Fruit fly (Drosophila melanogaster) whole organism, embryonic: ENCODE data around the gene Fibp.
A peak's percentile ranks its signal among the peaks of the same experiment; 100 is the strongest.

Source experiments
- Bdp1 ChIP-seq: fragments of 200-800 bp; sonication (Bioruptor generic); optimal IDR thresholded peaks from 3 replicates; lab custom pipeline; 2016; ENCODE audit warnings: missing biosample characterization, missing genetic modification characterization
- CG10321 ChIP-seq: fragments of 200-800 bp; sonication (Bioruptor generic); IDR thresholded peaks from 2 replicates; pipeline ENCODE4 v1.3.6; 2022; ENCODE audit warnings: missing biosample characterization, missing genetic modification characterization
- CG10565 ChIP-seq: fragments of 200-800 bp; sonication (Bioruptor generic); optimal IDR thresholded peaks from 3 replicates; lab custom pipeline; 2016; ENCODE audit warnings: missing biosample characterization, mild to moderate bottlenecking, missing genetic modification characterization
- CG10979 ChIP-seq: fragments of 200-800 bp; sonication (Bioruptor generic); optimal IDR thresholded peaks from 2 replicates; lab custom pipeline; 2018; ENCODE audit warnings: missing biosample characterization, mild to moderate bottlenecking, missing genetic modification characterization, moderate library complexity
- CG12104 ChIP-seq: fragments of 200-800 bp; sonication (Bioruptor generic); optimal IDR thresholded peaks from 3 replicates; lab custom pipeline; 2016; ENCODE audit warnings: missing biosample characterization, missing genetic modification characterization
- CG13287 ChIP-seq: fragments of 200-800 bp; sonication (Bioruptor generic); IDR thresholded peaks from 2 replicates; pipeline ENCODE4 v1.3.6; 2022; ENCODE audit warnings: missing biosample characterization, missing genetic modification characterization; ENCODE audit not compliant: partially characterized antibody
- CG13894 ChIP-seq: fragments of 200-800 bp; sonication (Bioruptor generic); optimal IDR thresholded peaks from 3 replicates; lab custom pipeline; 2018; ENCODE audit warnings: missing biosample characterization, mild to moderate bottlenecking, missing genetic modification characterization, moderate library complexity
- CG14965 ChIP-seq: fragments of 200-800 bp; sonication (Bioruptor generic); optimal IDR thresholded peaks from 2 replicates; lab custom pipeline; 2016; ENCODE audit warnings: missing biosample characterization, missing genetic modification characterization, borderline replicate concordance
- CG1792 ChIP-seq: fragments of 200-800 bp; sonication (Bioruptor generic); optimal IDR thresholded peaks from 2 replicates; lab custom pipeline; 2016; ENCODE audit warnings: missing biosample characterization, missing genetic modification characterization
- CG2116 ChIP-seq: fragments of 200-800 bp; sonication (Bioruptor generic); optimal IDR thresholded peaks from 3 replicates; lab custom pipeline; 2018; ENCODE audit warnings: missing biosample characterization, mild to moderate bottlenecking, missing genetic modification characterization
- CG2129 ChIP-seq: fragments of 200-800 bp; sonication (Bioruptor generic); IDR thresholded peaks from 2 replicates; pipeline ENCODE4 v1.3.6; 2022; ENCODE audit warnings: missing biosample characterization, missing genetic modification characterization; ENCODE audit not compliant: partially characterized antibody
- CG30431 ChIP-seq: fragments of 200-800 bp; sonication (Bioruptor generic); optimal IDR thresholded peaks from 2 replicates; lab custom pipeline; 2017; ENCODE audit warnings: missing biosample characterization, missing genetic modification characterization
- CG3281 ChIP-seq: fragments of 200-800 bp; sonication (Bioruptor generic); optimal IDR thresholded peaks from 3 replicates; lab custom pipeline; 2017; ENCODE audit warnings: missing biosample characterization, mild to moderate bottlenecking, missing genetic modification characterization
- CG3847 ChIP-seq: fragments of 200-800 bp; sonication (Bioruptor generic); IDR thresholded peaks from 2 replicates; pipeline ENCODE4 v1.3.6; 2022; ENCODE audit warnings: missing biosample characterization, missing genetic modification characterization
- CG42726 ChIP-seq: fragments of 200-800 bp; sonication (Bioruptor generic); IDR thresholded peaks from 2 replicates; pipeline ENCODE4 v1.3.6; 2022; ENCODE audit warnings: missing biosample characterization, missing genetic modification characterization; ENCODE audit not compliant: partially characterized antibody
- CG5180 ChIP-seq: fragments of 200-800 bp; sonication (Bioruptor generic); optimal IDR thresholded peaks from 3 replicates; lab custom pipeline; 2017; ENCODE audit warnings: missing biosample characterization, missing genetic modification characterization, mild to moderate bottlenecking, moderate library complexity, missing genetic modification reagents
- CG6791 ChIP-seq: fragments of 200-800 bp; sonication (Bioruptor generic); IDR thresholded peaks from 3 replicates; pipeline ENCODE4 v1.3.6; 2022; ENCODE audit warnings: missing biosample characterization, missing genetic modification characterization; ENCODE audit not compliant: partially characterized antibody
- CG7963 ChIP-seq: fragments of 200-800 bp; sonication (Bioruptor generic); IDR thresholded peaks from 3 replicates; pipeline ENCODE4 v1.3.6; 2022; ENCODE audit warnings: missing biosample characterization, missing genetic modification characterization; ENCODE audit not compliant: partially characterized antibody
- CG7987 ChIP-seq: fragments of 200-800 bp; sonication (Bioruptor generic); optimal IDR thresholded peaks from 2 replicates; lab custom pipeline; 2018; ENCODE audit warnings: missing biosample characterization, mild to moderate bottlenecking, missing genetic modification characterization, moderate library complexity
- CG9876 ChIP-seq: fragments of 200-800 bp; sonication (Bioruptor generic); optimal IDR thresholded peaks from 2 replicates; lab custom pipeline; 2016; ENCODE audit warnings: missing biosample characterization, missing genetic modification characterization
- CHES-1-like ChIP-seq: fragments of 200-800 bp; sonication (Bioruptor generic); optimal IDR thresholded peaks from 2 replicates; lab custom pipeline; 2016; ENCODE audit warnings: missing biosample characterization, missing genetic modification characterization
- Dp ChIP-seq: fragments of 200-800 bp; sonication (Bioruptor generic); optimal IDR thresholded peaks from 2 replicates; lab custom pipeline; 2018; ENCODE audit warnings: missing biosample characterization, mild to moderate bottlenecking, missing genetic modification characterization, moderate library complexity
- Gsc ChIP-seq: fragments of 200-800 bp; sonication (Bioruptor generic); IDR thresholded peaks from 2 replicates; pipeline ENCODE4 v1.3.6; 2022; ENCODE audit warnings: missing biosample characterization, missing genetic modification characterization
- HmgD ChIP-seq: fragments of 200-800 bp; sonication (Bioruptor generic); optimal IDR thresholded peaks from 3 replicates; lab custom pipeline; 2016; ENCODE audit warnings: missing biosample characterization, missing genetic modification characterization
- HmgZ ChIP-seq: fragments of 200-800 bp; sonication (Bioruptor generic); optimal IDR thresholded peaks from 2 replicates; lab custom pipeline; 2018; ENCODE audit warnings: missing biosample characterization, mild to moderate bottlenecking, missing genetic modification characterization
- Lpt ChIP-seq: fragments of >200 bp; optimal IDR thresholded peaks from 2 replicates; lab custom pipeline; 2018; ENCODE audit warnings: missing biosample characterization, missing genetic modification characterization
- amos ChIP-seq: fragments of 200-800 bp; sonication (Bioruptor generic); IDR thresholded peaks from 2 replicates; pipeline ENCODE4 v1.3.6; 2022; ENCODE audit warnings: missing biosample characterization, missing genetic modification characterization; ENCODE audit not compliant: partially characterized antibody
- az2 ChIP-seq: fragments of 200-800 bp; sonication (Bioruptor generic); optimal IDR thresholded peaks from 3 replicates; lab custom pipeline; 2016; ENCODE audit warnings: missing biosample characterization, missing genetic modification characterization
- croc ChIP-seq: fragments of 200-800 bp; sonication (Bioruptor generic); conservative IDR thresholded peaks from 3 replicates; pipeline ENCODE4 v1.3.6; 2022; ENCODE audit warnings: missing biosample characterization, missing genetic modification characterization
- dati ChIP-seq: fragments of 200-800 bp; sonication (Bioruptor generic); IDR thresholded peaks from 2 replicates; pipeline ENCODE4 v1.3.6; 2022; ENCODE audit warnings: missing biosample characterization, missing genetic modification characterization
- dpn ChIP-seq, 2 experiments: fragments of 200-800 bp; sonication (Bioruptor generic); optimal IDR thresholded peaks; 3 replicates each; lab custom pipeline; 2016; ENCODE audit warnings: missing biosample characterization in 2 of 2, missing genetic modification characterization in 2 of 2
- fd64A ChIP-seq: fragments of 200-800 bp; sonication (Bioruptor generic); optimal IDR thresholded peaks from 3 replicates; lab custom pipeline; 2018; ENCODE audit warnings: missing biosample characterization, mild to moderate bottlenecking, missing genetic modification characterization
- ftz-f1 ChIP-seq: fragments of 200-800 bp; sonication (Bioruptor generic); optimal IDR thresholded peaks from 2 replicates; lab custom pipeline; 2016; ENCODE audit warnings: missing biosample characterization, missing genetic modification characterization
- fu2 ChIP-seq: fragments of 200-800 bp; sonication (Bioruptor generic); optimal IDR thresholded peaks from 2 replicates; lab custom pipeline; 2016; ENCODE audit warnings: missing biosample characterization, missing genetic modification characterization
- gfzf ChIP-seq: fragments of 200-800 bp; sonication (Bioruptor generic); optimal IDR thresholded peaks from 2 replicates; lab custom pipeline; 2016; ENCODE audit warnings: missing biosample characterization, mild to moderate bottlenecking, missing genetic modification characterization, moderate library complexity
- insv ChIP-seq, 2 experiments: fragments of 200-800 bp; sonication (Bioruptor generic); optimal IDR thresholded peaks; 3 replicates each; lab custom pipeline; 2016 to 2018; ENCODE audit warnings: missing biosample characterization in 2 of 2, missing genetic modification characterization in 2 of 2
- kah ChIP-seq: fragments of 200-800 bp; sonication (Bioruptor generic); optimal IDR thresholded peaks from 2 replicates; lab custom pipeline; 2018; ENCODE audit warnings: missing biosample characterization, mild to moderate bottlenecking, missing genetic modification characterization
- lmd ChIP-seq: fragments of 200-800 bp; sonication (Bioruptor generic); IDR thresholded peaks from 2 replicates; pipeline ENCODE4 v1.3.6; 2022; ENCODE audit warnings: missing biosample characterization, missing genetic modification characterization
- nerfin-1 ChIP-seq: fragments of 200-800 bp; sonication (Bioruptor generic); optimal IDR thresholded peaks from 3 replicates; lab custom pipeline; 2019; ENCODE audit warnings: missing biosample characterization, mild to moderate bottlenecking, missing genetic modification characterization, moderate library complexity
- pb ChIP-seq: fragments of 200-800 bp; sonication (Bioruptor generic); optimal IDR thresholded peaks from 3 replicates; lab custom pipeline; 2016; ENCODE audit warnings: missing biosample characterization, missing genetic modification characterization
- pita ChIP-seq: fragments of 200-800 bp; sonication (Bioruptor generic); optimal IDR thresholded peaks from 2 replicates; lab custom pipeline; 2017; ENCODE audit warnings: missing biosample characterization, mild to moderate bottlenecking, missing genetic modification characterization
- stc ChIP-seq: fragments of 200-800 bp; sonication (Bioruptor generic); IDR thresholded peaks from 2 replicates; pipeline ENCODE4 v1.3.6; 2022; ENCODE audit warnings: missing biosample characterization, missing genetic modification characterization
- tll ChIP-seq, 2 experiments: fragments of 200-800 bp in 1 of 2; fragments of >200 bp in 1 of 2; sonication (Bioruptor generic) in 1 of 2; optimal IDR thresholded peaks; 2 replicates each; lab custom pipeline; 2017 to 2019; ENCODE audit warnings: missing biosample characterization in 2 of 2, missing genetic modification characterization in 2 of 2, mild to moderate bottlenecking in 1 of 2, moderate library complexity in 1 of 2
- tna ChIP-seq: fragments of 200-800 bp; sonication (Bioruptor generic); IDR thresholded peaks from 2 replicates; pipeline ENCODE4 v1.3.6; 2022; ENCODE audit warnings: missing biosample characterization, missing genetic modification characterization; ENCODE audit not compliant: partially characterized antibody
- vvl ChIP-seq: fragments of 200-800 bp; sonication (Bioruptor generic); IDR thresholded peaks from 2 replicates; pipeline ENCODE4 v1.3.6; 2022; ENCODE audit warnings: missing biosample characterization, missing genetic modification characterization
- yki ChIP-seq: fragments of >200 bp; optimal IDR thresholded peaks from 3 replicates; lab custom pipeline; 2018
- zen ChIP-seq: fragments of 200-800 bp; sonication (Bioruptor generic); optimal IDR thresholded peaks from 3 replicates; lab custom pipeline; 2018; ENCODE audit warnings: missing biosample characterization, mild to moderate bottlenecking, missing genetic modification characterization, moderate library complexity

Fibp gene

dm6 chr3L:19794203-19794802 lies 23.5 kb downstream of the Fibp start (continued):
- TF ChIP-seq CHES-1-like (GFP tag; lab: Kevin White, UChicago) (peak; percentile 66), dpn (GFP tag; optimal IDR thresholded peaks at IDR 0.05; lab: Kevin White, UChicago) (peak; percentile 84), croc (GFP tag; lab: Robert Waterston, UW) (peak; percentile 49; the same call in 2 of the 3 replicates), CG5180 (GFP tag; lab: Kevin White, UChicago) (peak; percentile 84), CG2116 (GFP tag; lab: Kevin White, UChicago) (peak; percentile 52), CG2129 (GFP tag; lab: Robert Waterston, UW) (0 out of 2 replicates have a peak, but pooled peaks have one; percentile 13), Gsc (GFP tag; lab: Robert Waterston, UW) (no peak), CG42726 (GFP tag; lab: Robert Waterston, UW) (no peak), CG10979 (tag; lab: Kevin White, UChicago) (peak; percentile 81), yki (lab: Kevin White, UChicago) (no peak), CG14965 (GFP tag; lab: Kevin White, UChicago) (peak; percentile 57), CG30431 (GFP tag; lab: Kevin White, UChicago) (peak; percentile 52), CG9876 (GFP tag; lab: Kevin White, UChicago) (peak; percentile 12), az2 (GFP tag; lab: Kevin White, UChicago) (peak; percentile 82), lmd (GFP tag; lab: Robert Waterston, UW) (peak; percentile 72), CG1792 (GFP tag; lab: Kevin White, UChicago) (peak; percentile 53), vvl (GFP tag; lab: Robert Waterston, UW) (peak; percentile 87), fd64A (GFP tag; lab: Kevin White, UChicago) (peak; percentile 55), kah (GFP tag; lab: Kevin White, UChicago) (peak; percentile 69), tll (GFP tag; optimal IDR thresholded peaks at IDR 0.05; lab: Kevin White, UChicago) (no peak)
- TF ChIP-seq, all 482 proteins: peak for 381

- TF ChIP-seq ftz-f1 (GFP tag; lab: Kevin White, UChicago), result no peak
- 0 out of 2 replicates have a peak, but pooled peaks have one; percentile 28 for TF ChIP-seq CG10321
- peak; percentile 13 for TF ChIP-seq pb (GFP tag; lab: Kevin White, UChicago)
- TF ChIP-seq amos, result peak; percentile 62; the same call in 1 of the 2 replicates
- TF ChIP-seq Dp (GFP tag; lab: Kevin White, UChicago), result peak; percentile 84
- TF ChIP-seq gfzf, result peak; percentile 96
- no peak for TF ChIP-seq CG7963 (GFP tag; lab: Robert Waterston, UW)
- TF ChIP-seq insv (GFP tag; optimal IDR thresholded peaks at IDR 0.05; lab: Kevin White, UChicago), result peak in 1 of 2 experiments; percentile 21
- peak; percentile 90 for TF ChIP-seq pita (GFP tag; lab: Kevin White, UChicago)
- TF ChIP-seq Bdp1 (GFP tag; lab: Kevin White, UChicago), result peak; percentile 1
- peak; percentile 64 for TF ChIP-seq CG13894
- TF ChIP-seq CG10565, result no peak
- TF ChIP-seq CG7987 (GFP tag; lab: Kevin White, UChicago), result peak; percentile 7
- TF ChIP-seq HmgD (GFP tag; lab: Kevin White, UChicago), result peak; percentile 42
- TF ChIP-seq fu2 (GFP tag; lab: Kevin White, UChicago), result no peak
- TF ChIP-seq stc (GFP tag; lab: Robert Waterston, UW), result peak; percentile 43; the same call in 1 of the 2 replicates
- peak; percentile 70; the same call in 1 of the 3 replicates for TF ChIP-seq CG6791
- no peak for TF ChIP-seq Lpt
- peak; percentile 10 for TF ChIP-seq CG12104 (GFP tag; lab: Kevin White, UChicago)
- no peak for TF ChIP-seq dati (GFP tag; lab: Robert Waterston, UW)
- TF ChIP-seq nerfin-1 (tag; lab: Kevin White, UChicago), result no peak
- no peak for TF ChIP-seq CG3281 (GFP tag; lab: Kevin White, UChicago)
- peak; percentile 63 for TF ChIP-seq HmgZ
- TF ChIP-seq tna, result no peak
- TF ChIP-seq zen (tag; lab: Kevin White, UChicago), result peak; percentile 67
- peak; percentile 48 for TF ChIP-seq CG13287
- peak; percentile 64 for TF ChIP-seq CG3847 (GFP tag; lab: Robert Waterston, UW)
Measured at dm6 chr3L:19793438-19793998, 24.2 kb downstream of the Fibp start, which contains the start of the genes CG42637, Gyc76C and SREBP. Gene CG42637 (minus strand): TSS chr3L:19793569. Gene Gyc76C (minus strand): TSS chr3L:19793569. Gene SREBP (plus strand): TSS chr3L:19793935.
